Fruit fly (Drosophila melanogaster) S2 (cell line): ENCODE data around the gene CG33643.

Experiments
- CG8478 ChIP-seq: fragments of >200 bp; optimal IDR thresholded peaks from 2 replicates; lab custom pipeline; 2018
- CTCF ChIP-seq, 2 experiments: fragments of >200 bp; optimal IDR thresholded peaks; 2 replicates each; lab custom pipeline; 2018

- TF ChIP-seq CTCF (optimal IDR thresholded peaks at IDR 0.05; lab: Kevin White, UChicago) (no peak), CG8478 (lab: Kevin White, UChicago) (no peak)
Measured at dm6 chr2L:13514945-13515687, 15.8 kb upstream of the CG33643 start.
